Worm (Caenorhabditis elegans) whole organism, mixed stage, embryonic: ENCODE data around the gene T26H10.2.

Source experiments
- ceh-43 ChIP-seq: fragments of 200-800 bp; sonication (Bioruptor generic); optimal IDR thresholded peaks from 2 replicates; lab custom pipeline; 2018; ENCODE audit warnings: mild to moderate bottlenecking, missing genetic modification characterization, moderate library complexity, missing compliant biosample characterization
- nhr-76 ChIP-seq: sonication (generic microtip); optimal IDR thresholded peaks from 2 replicates; lab custom pipeline; 2017; ENCODE audit warnings: missing biosample characterization, missing genetic modification characterization
- snpc-4 ChIP-seq: fragments of 150-350 bp; optimal IDR thresholded peaks from 2 replicates; lab custom pipeline; 2014; ENCODE audit warnings: missing biosample characterization, missing genetic modification characterization

DNA sequence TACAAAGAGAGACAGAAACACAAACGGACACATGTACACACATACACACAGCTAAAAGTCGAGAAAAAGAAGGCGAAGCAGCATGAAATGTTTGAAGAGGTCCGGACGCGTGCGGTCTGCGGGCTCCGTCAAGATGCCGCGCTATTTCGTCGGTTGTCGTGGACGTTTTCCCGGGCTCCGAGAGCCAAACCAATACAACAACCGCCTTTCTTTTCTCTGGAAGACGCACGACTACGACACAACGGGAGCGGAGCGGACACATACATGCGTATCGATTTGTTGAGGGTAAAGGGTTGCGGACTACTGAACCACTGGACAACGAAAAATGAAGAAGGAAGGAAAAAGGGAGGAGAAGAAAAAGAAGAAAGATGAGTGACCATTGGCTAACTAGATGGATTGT, 20.9 kb upstream of the T26H10.2 start:
- no peak for TF ChIP-seq snpc-4
- no peak for TF ChIP-seq nhr-76 (tag; lab: Kevin White, UChicago)
- no peak for TF ChIP-seq ceh-43
